Fruit fly (Drosophila melanogaster) Kc167 (cell line): ENCODE results near the gene CG11149.

Experiments
- Myc ChIP-seq: fragments of >200 bp; optimal IDR thresholded peaks from 2 replicates; lab custom pipeline; 2017; ENCODE audit warnings: missing external identifiers
- Sin3A ChIP-seq: fragments of >200 bp; optimal IDR thresholded peaks from 2 replicates; lab custom pipeline; 2018; ENCODE audit warnings: missing external identifiers
- h ChIP-seq: fragments of >200 bp; optimal IDR thresholded peaks from 3 replicates; lab custom pipeline; 2018; ENCODE audit warnings: missing external identifiers
- insv ChIP-seq: fragments of >200 bp; optimal IDR thresholded peaks from 3 replicates; lab custom pipeline; 2018; ENCODE audit warnings: missing external identifiers
- psq ChIP-seq: fragments of >200 bp; optimal IDR thresholded peaks from 2 replicates; lab custom pipeline; 2017; ENCODE audit warnings: missing external identifiers
- ttk ChIP-seq: sonication (Bioruptor generic); optimal IDR thresholded peaks from 2 replicates; lab custom pipeline; 2017; ENCODE audit warnings: missing external identifiers

CG11149 gene

DNA sequence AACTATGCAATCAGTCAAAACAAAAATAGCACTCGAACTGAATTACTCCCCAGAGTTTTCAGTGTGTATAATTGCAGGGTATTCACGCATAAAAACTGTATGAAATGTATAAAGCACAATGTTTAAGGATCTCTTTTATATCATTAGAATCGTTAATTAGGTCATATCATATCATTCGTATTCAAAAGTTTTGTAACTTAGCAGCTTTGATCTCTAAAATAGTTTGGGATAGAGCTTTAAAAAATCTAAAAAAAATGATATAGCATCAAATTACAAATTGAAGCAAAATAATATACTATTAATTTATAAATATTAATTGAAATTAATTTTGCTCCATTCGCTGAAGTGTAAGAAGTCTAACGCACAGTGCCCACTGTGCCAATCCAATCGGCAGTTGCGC lies 9.7 kb upstream of the CG11149 start:
- no peak for TF ChIP-seq insv (lab: Kevin White, UChicago)
- no peak for TF ChIP-seq ttk
- TF ChIP-seq Myc (lab: Kevin White, UChicago) = no peak
- TF ChIP-seq h (lab: Kevin White, UChicago) = no peak
- no peak for TF ChIP-seq Sin3A (lab: Kevin White, UChicago)
- TF ChIP-seq psq = no peak

- TF ChIP-seq h (lab: Kevin White, UChicago) (no peak), Sin3A (lab: Kevin White, UChicago) (no peak), insv (lab: Kevin White, UChicago) (no peak), psq (no peak), Myc (lab: Kevin White, UChicago) (no peak), ttk (no peak)
Observed at dm6 chr2L:5728711-5729110, 8.0 kb upstream of the CG11149 start, which contains the start of gene CG14006. TSS of gene CG14006 (minus strand) at chr2L:5728811.

- no peak for TF ChIP-seq Sin3A (lab: Kevin White, UChicago)
- TF ChIP-seq h (lab: Kevin White, UChicago) = no peak
- no peak for TF ChIP-seq Myc (lab: Kevin White, UChicago)
- TF ChIP-seq psq = no peak
- TF ChIP-seq insv (lab: Kevin White, UChicago) = no peak
- no peak for TF ChIP-seq ttk
Observed at dm6 chr2L:5726049-5726448, 5.3 kb upstream of the CG11149 start.

DNA sequence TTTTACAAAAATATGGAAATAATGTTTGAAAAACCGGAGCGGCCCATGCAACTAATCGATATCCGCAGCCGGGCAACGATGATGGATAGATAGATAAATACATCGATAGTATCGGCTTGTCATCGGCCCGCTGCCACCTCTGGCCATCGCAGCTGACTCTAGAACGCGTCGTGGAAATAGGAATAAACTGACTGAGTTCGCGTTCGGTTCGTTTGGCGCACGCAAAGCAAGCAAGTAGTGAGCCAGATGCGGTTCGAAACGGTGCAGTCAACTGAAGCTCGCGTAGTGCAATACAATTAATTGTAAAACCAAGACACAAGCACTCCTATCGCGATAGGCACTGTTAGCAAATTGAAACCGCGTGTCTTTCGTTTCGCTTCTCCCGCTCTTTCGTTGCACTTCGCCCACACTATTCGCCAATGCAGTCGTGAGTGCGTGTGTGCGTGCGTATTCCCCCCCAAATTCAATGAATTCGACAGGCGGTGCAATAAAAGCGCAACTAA lies 3.9 kb upstream of the CG11149 start, which contains the start of gene CG11030:
Gene CG11030, plus strand, starts transcription at position 136 of the 503 bp plus-strand sequence.
- no peak for TF ChIP-seq psq
- no peak for TF ChIP-seq Myc (lab: Kevin White, UChicago)
- no peak for TF ChIP-seq h (lab: Kevin White, UChicago)
- no peak for TF ChIP-seq insv (lab: Kevin White, UChicago)
- no peak for TF ChIP-seq ttk
- no peak for TF ChIP-seq Sin3A (lab: Kevin White, UChicago)

- TF ChIP-seq Myc (lab: Kevin White, UChicago) (no peak), Sin3A (lab: Kevin White, UChicago) (no peak), h (lab: Kevin White, UChicago) (no peak), psq (no peak), insv (lab: Kevin White, UChicago) (no peak), ttk (no peak)
Observed at dm6 chr2L:5723859-5724475, 3.3 kb upstream of the CG11149 start.

- TF ChIP-seq Sin3A (lab: Kevin White, UChicago) = no peak
- no peak for TF ChIP-seq psq
- TF ChIP-seq insv (lab: Kevin White, UChicago) = no peak
- no peak for TF ChIP-seq h (lab: Kevin White, UChicago)
- TF ChIP-seq Myc (lab: Kevin White, UChicago) = no peak
- TF ChIP-seq ttk = no peak
Observed at dm6 chr2L:5716580-5716979, 4.1 kb downstream of the CG11149 start, which contains the start of the genes CG14007 and CG34011. TSS of gene CG14007 (minus strand) at chr2L:5716680. TSS of gene CG34011 (plus strand) at chr2L:5716701.

DNA sequence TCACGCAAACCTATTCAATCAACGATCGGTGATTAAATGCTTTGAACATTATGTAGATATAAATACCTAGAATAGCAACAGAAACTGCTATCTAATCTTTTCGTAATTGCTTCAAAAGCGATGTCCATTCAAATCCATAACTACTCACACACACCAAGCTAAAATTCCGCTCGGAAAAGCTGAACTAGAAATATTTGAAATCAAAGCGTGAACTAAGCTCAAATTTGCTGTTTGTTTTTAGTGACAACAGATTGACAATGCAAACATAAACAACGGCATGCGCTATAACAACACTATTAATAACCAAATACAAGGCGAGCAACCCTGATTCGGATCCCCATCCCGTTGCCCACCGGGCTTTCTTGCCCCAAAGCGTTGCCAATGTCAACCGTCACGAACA lies 14.6 kb downstream of the CG11149 start, which contains the start of gene CG7236:
Gene CG7236, plus strand, starts transcription at position 301 of the 400 bp plus-strand sequence.
- TF ChIP-seq h (lab: Kevin White, UChicago) (no peak), ttk (no peak), Myc (lab: Kevin White, UChicago) (no peak), insv (lab: Kevin White, UChicago) (no peak), Sin3A (lab: Kevin White, UChicago) (no peak), psq (no peak)

- TF ChIP-seq h (lab: Kevin White, UChicago) (no peak), Sin3A (lab: Kevin White, UChicago) (no peak), psq (no peak), insv (lab: Kevin White, UChicago) (no peak), Myc (lab: Kevin White, UChicago) (no peak), ttk (no peak)
Observed at dm6 chr2L:5678282-5678681, 42.4 kb downstream of the CG11149 start, which contains the start of gene CG12511. TSS of gene CG12511 (plus strand) at chr2L:5678582.
